Worm (Caenorhabditis elegans) whole organism, young adult: ENCODE data around the gene srh-216.

Source experiments
- D2030.7 ChIP-seq: fragments of 200-800 bp; sonication (Bioruptor generic); IDR thresholded peaks from 2 replicates; pipeline ENCODE4 v1.3.6; 2022; ENCODE audit warnings: missing genetic modification reagents, missing genetic modification characterization, missing compliant biosample characterization
- F10E7.11 ChIP-seq: sonication (generic microtip); optimal IDR thresholded peaks from 2 replicates; lab custom pipeline; 2017; ENCODE audit warnings: mild to moderate bottlenecking, missing genetic modification characterization, moderate library complexity, missing compliant biosample characterization
- F33H1.4 ChIP-seq: fragments of 200-800 bp; sonication (Bioruptor generic); IDR thresholded peaks from 2 replicates; pipeline ENCODE4 v1.3.6; 2022; ENCODE audit warnings: missing genetic modification reagents, missing genetic modification characterization, missing compliant biosample characterization
- F49E8.2 ChIP-seq: sonication (generic microtip); optimal IDR thresholded peaks from 3 replicates; lab custom pipeline; 2017; ENCODE audit warnings: missing genetic modification characterization, mild to moderate bottlenecking, missing compliant biosample characterization, antibody characterized with exemption, moderate library complexity; ENCODE audit not compliant: insufficient read depth
- F52B5.7 ChIP-seq: sonication (generic microtip); optimal IDR thresholded peaks from 2 replicates; lab custom pipeline; 2016; ENCODE audit warnings: mild to moderate bottlenecking, missing genetic modification characterization, missing compliant biosample characterization
- F57A8.1 ChIP-seq: fragments of 200-800 bp; sonication (Bioruptor generic); optimal IDR thresholded peaks from 2 replicates; lab custom pipeline; 2018; ENCODE audit warnings: mild to moderate bottlenecking, missing genetic modification characterization, moderate library complexity, missing compliant biosample characterization
- K11D2.4 ChIP-seq: fragments of 200-800 bp; sonication (Bioruptor generic); IDR thresholded peaks from 2 replicates; pipeline ENCODE4 v1.3.6; 2022; ENCODE audit warnings: missing genetic modification reagents, missing genetic modification characterization, missing compliant biosample characterization
- Y53G8AR.9 ChIP-seq: fragments of 200-800 bp; sonication (Bioruptor generic); conservative IDR thresholded peaks from 2 replicates; pipeline ENCODE4 v1.3.6; 2022; ENCODE audit warnings: missing genetic modification reagents, missing genetic modification characterization, missing compliant biosample characterization
- Y67H2A.10 ChIP-seq: fragments of 200-800 bp; sonication (Bioruptor generic); conservative IDR thresholded peaks from 2 replicates; pipeline ENCODE4 v1.3.6; 2022; ENCODE audit warnings: missing genetic modification reagents, missing genetic modification characterization, missing compliant biosample characterization
- aptf-2 ChIP-seq: fragments of 200-800 bp; sonication (Bioruptor generic); conservative IDR thresholded peaks from 2 replicates; pipeline ENCODE4 v1.3.6; 2022; ENCODE audit warnings: missing genetic modification reagents, missing genetic modification characterization, missing compliant biosample characterization
- aptf-3 ChIP-seq: fragments of 200-800 bp; sonication (Bioruptor generic); IDR thresholded peaks from 2 replicates; pipeline ENCODE4 v1.3.6; 2022; ENCODE audit warnings: missing genetic modification characterization, missing compliant biosample characterization
- atf-7 ChIP-seq: sonication (generic microtip); optimal IDR thresholded peaks from 2 replicates; lab custom pipeline; 2017; ENCODE audit warnings: mild to moderate bottlenecking, missing genetic modification characterization, missing compliant biosample characterization
- attf-5 ChIP-seq: fragments of 200-800 bp; sonication (Bioruptor generic); optimal IDR thresholded peaks from 2 replicates; lab custom pipeline; 2018; ENCODE audit warnings: mild to moderate bottlenecking, missing genetic modification characterization, missing compliant biosample characterization
- attf-6 ChIP-seq: fragments of 200-800 bp; sonication (Bioruptor generic); IDR thresholded peaks from 2 replicates; pipeline ENCODE4 v1.3.6; 2022; ENCODE audit warnings: missing genetic modification reagents, missing genetic modification characterization, missing compliant biosample characterization
- ccch-3 ChIP-seq: fragments of 200-800 bp; sonication (Bioruptor generic); optimal IDR thresholded peaks from 2 replicates; lab custom pipeline; 2018; ENCODE audit warnings: mild to moderate bottlenecking, missing genetic modification characterization, missing compliant biosample characterization
- ceh-100 ChIP-seq: fragments of 200-800 bp; sonication (Bioruptor generic); IDR thresholded peaks from 2 replicates; pipeline ENCODE4 v1.3.6; 2022; ENCODE audit warnings: missing genetic modification reagents, missing genetic modification characterization, missing compliant biosample characterization
- chd-7 ChIP-seq: sonication (generic microtip); optimal IDR thresholded peaks from 2 replicates; lab custom pipeline; 2016; ENCODE audit warnings: mild to moderate bottlenecking, missing genetic modification characterization, moderate library complexity, missing compliant biosample characterization
- dpff-1 ChIP-seq: sonication (generic microtip); optimal IDR thresholded peaks from 2 replicates; lab custom pipeline; 2017; ENCODE audit warnings: mild to moderate bottlenecking, missing genetic modification characterization, missing compliant biosample characterization
- dpl-1 ChIP-seq: fragments of 150-350 bp; optimal IDR thresholded peaks from 2 replicates; lab custom pipeline; 2014; ENCODE audit warnings: missing biosample characterization, missing genetic modification reagents, missing genetic modification characterization
- ekl-4 ChIP-seq: fragments of 200-800 bp; sonication (Bioruptor generic); IDR thresholded peaks from 2 replicates; pipeline ENCODE4 v1.3.6; 2022; ENCODE audit warnings: missing genetic modification reagents, missing genetic modification characterization, missing compliant biosample characterization
- fkh-3 ChIP-seq: sonication (generic microtip); optimal IDR thresholded peaks from 2 replicates; lab custom pipeline; 2016; ENCODE audit warnings: mild to moderate bottlenecking, missing genetic modification characterization, missing compliant biosample characterization
- hmg-1.2 ChIP-seq: fragments of 200-800 bp; sonication (Bioruptor generic); IDR thresholded peaks from 2 replicates; pipeline ENCODE4 v1.3.6; 2022; ENCODE audit warnings: missing genetic modification reagents, missing genetic modification characterization, missing compliant biosample characterization
- hmg-20 ChIP-seq: fragments of 200-800 bp; sonication (Bioruptor generic); IDR thresholded peaks from 2 replicates; pipeline ENCODE4 v1.3.6; 2022; ENCODE audit warnings: missing genetic modification reagents, missing genetic modification characterization, missing compliant biosample characterization
- let-526 ChIP-seq: fragments of 200-800 bp; sonication (Bioruptor generic); IDR thresholded peaks from 2 replicates; pipeline ENCODE4 v1.3.6; 2022; ENCODE audit warnings: missing genetic modification reagents, missing genetic modification characterization, missing compliant biosample characterization
- lin-40 ChIP-seq: sonication (generic microtip); optimal IDR thresholded peaks from 2 replicates; lab custom pipeline; 2016; ENCODE audit warnings: missing genetic modification characterization, mild to moderate bottlenecking, missing compliant biosample characterization, missing genotype, missing genetic modification reagents
- lin-54 ChIP-seq: fragments of 200-800 bp; sonication (Bioruptor generic); optimal IDR thresholded peaks from 2 replicates; lab custom pipeline; 2018; ENCODE audit warnings: mild to moderate bottlenecking, missing genetic modification characterization, missing compliant biosample characterization
- lir-1 ChIP-seq: fragments of 200-800 bp; sonication (Bioruptor generic); conservative IDR thresholded peaks from 2 replicates; pipeline ENCODE4 v1.3.6; 2022; ENCODE audit warnings: missing genetic modification reagents, missing genetic modification characterization, missing compliant biosample characterization
- madf-3 ChIP-seq: fragments of 200-800 bp; sonication (Bioruptor generic); IDR thresholded peaks from 2 replicates; pipeline ENCODE4 v1.3.6; 2022; ENCODE audit warnings: missing genetic modification reagents, missing genetic modification characterization, missing compliant biosample characterization
- madf-6 ChIP-seq: fragments of 200-800 bp; sonication (Bioruptor generic); IDR thresholded peaks from 2 replicates; pipeline ENCODE4 v1.3.6; 2022; ENCODE audit warnings: missing genetic modification reagents, missing genetic modification characterization, missing compliant biosample characterization
- madf-8 ChIP-seq: fragments of 200-800 bp; sonication (Bioruptor generic); conservative IDR thresholded peaks from 2 replicates; pipeline ENCODE4 v1.3.6; 2022; ENCODE audit warnings: missing genetic modification reagents, missing genetic modification characterization, missing compliant biosample characterization
- mel-28 ChIP-seq: sonication (generic microtip); optimal IDR thresholded peaks from 2 replicates; lab custom pipeline; 2016; ENCODE audit warnings: borderline replicate concordance, mild to moderate bottlenecking, missing genetic modification characterization, missing compliant biosample characterization
- mxl-1 ChIP-seq: sonication (generic microtip); optimal IDR thresholded peaks from 2 replicates; lab custom pipeline; 2016; ENCODE audit warnings: missing genetic modification characterization, missing compliant biosample characterization
- pha-4 ChIP-seq: fragments of 150-350 bp; sonication (generic microtip); optimal IDR thresholded peaks from 2 replicates; lab custom pipeline; 2014; ENCODE audit warnings: missing biosample characterization, missing genetic modification reagents, missing genetic modification characterization
- repo-1 ChIP-seq: sonication (generic microtip); optimal IDR thresholded peaks from 2 replicates; lab custom pipeline; 2017; ENCODE audit warnings: mild to moderate bottlenecking, missing genetic modification characterization, missing compliant biosample characterization
- sdz-38 ChIP-seq: sonication (generic microtip); optimal IDR thresholded peaks from 2 replicates; lab custom pipeline; 2016; ENCODE audit warnings: missing genotype, missing genetic modification characterization, missing compliant biosample characterization
- snpc-1.3 ChIP-seq: sonication (generic microtip); optimal IDR thresholded peaks from 2 replicates; lab custom pipeline; 2017; ENCODE audit warnings: missing genetic modification characterization, mild to moderate bottlenecking, missing compliant biosample characterization, antibody characterized with exemption, moderate library complexity, missing genotype, missing genetic modification reagents; ENCODE audit not compliant: insufficient read depth
- snpc-3.4 ChIP-seq: sonication (generic microtip); optimal IDR thresholded peaks from 2 replicates; lab custom pipeline; 2017; ENCODE audit warnings: missing genetic modification characterization, mild to moderate bottlenecking, missing compliant biosample characterization, antibody characterized with exemption, moderate library complexity, missing genotype, missing genetic modification reagents
- somi-1 ChIP-seq: fragments of 200-800 bp; sonication (Bioruptor generic); optimal IDR thresholded peaks from 2 replicates; lab custom pipeline; 2018; ENCODE audit warnings: mild to moderate bottlenecking, missing genetic modification characterization, missing compliant biosample characterization
- tbp1 ChIP-seq: fragments of 200-800 bp; sonication (Bioruptor generic); optimal IDR thresholded peaks from 2 replicates; lab custom pipeline; 2018; ENCODE audit warnings: mild to moderate bottlenecking, missing genetic modification characterization, missing compliant biosample characterization
- tbx-9 ChIP-seq: sonication (generic microtip); optimal IDR thresholded peaks from 2 replicates; lab custom pipeline; 2016; ENCODE audit warnings: borderline replicate concordance, missing genetic modification characterization, inconsistent platforms, missing compliant biosample characterization
- tlf-1 ChIP-seq: fragments of 200-800 bp; sonication (Bioruptor generic); optimal IDR thresholded peaks from 2 replicates; lab custom pipeline; 2018; ENCODE audit warnings: mild to moderate bottlenecking, missing genetic modification characterization, missing compliant biosample characterization
- xnd-1 ChIP-seq: sonication (generic microtip); optimal IDR thresholded peaks from 2 replicates; lab custom pipeline; 2016; ENCODE audit warnings: missing genotype, missing genetic modification reagents, missing genetic modification characterization, missing compliant biosample characterization
- ztf-18 ChIP-seq: sonication (generic microtip); optimal IDR thresholded peaks from 2 replicates; lab custom pipeline; 2016; ENCODE audit warnings: missing genotype, mild to moderate bottlenecking, missing genetic modification characterization, missing compliant biosample characterization
- ztf-26 ChIP-seq: sonication (generic microtip); optimal IDR thresholded peaks from 2 replicates; lab custom pipeline; 2017; ENCODE audit warnings: missing genetic modification characterization, missing compliant biosample characterization
- ztf-28 ChIP-seq: fragments of 200-800 bp; sonication (Bioruptor generic); IDR thresholded peaks from 2 replicates; pipeline ENCODE4 v1.3.6; 2022; ENCODE audit warnings: missing genetic modification reagents, missing genetic modification characterization, missing compliant biosample characterization
- ztf-6 ChIP-seq: fragments of 200-800 bp; sonication (Bioruptor generic); IDR thresholded peaks from 2 replicates; pipeline ENCODE4 v1.3.6; 2022; ENCODE audit warnings: missing genetic modification reagents, missing genetic modification characterization, missing compliant biosample characterization

Gene srh-216

ce11 chrV:16794828-16795354 is 32.5 kb downstream of the srh-216 start, which contains the start of the genes ctps-1 and pus-1 (continued):
- TF ChIP-seq snpc-3.4 (tag; lab: Kevin White, UChicago) (peak; percentile 72), Y53G8AR.9 (GFP tag; lab: Robert Waterston, UW) (0 out of 2 replicates have a peak, but pooled peaks have one; percentile 66), lin-40 (tag; lab: Kevin White, UChicago) (peak; percentile 69), mel-28 (tag; lab: Kevin White, UChicago) (no peak), F57A8.1 (GFP tag; lab: Kevin White, UChicago) (no peak), lir-1 (GFP tag; lab: Robert Waterston, UW) (0 out of 2 replicates have a peak, but pooled peaks have one; percentile 41), ekl-4 (GFP tag; lab: Robert Waterston, UW) (peak; percentile 44; the same call in 1 of the 2 replicates), ceh-100 (0 out of 2 replicates have a peak, but pooled peaks have one; percentile 21), dpl-1 (GFP tag; lab: Kevin White, UChicago) (peak; percentile 57), tbx-9 (tag; lab: Kevin White, UChicago) (no peak), aptf-3 (no peak), repo-1 (tag; lab: Kevin White, UChicago) (peak; percentile 9), D2030.7 (GFP tag; lab: Robert Waterston, UW) (peak; percentile 72), lin-54 (peak; percentile 77), ztf-26 (tag; lab: Kevin White, UChicago) (no peak), F49E8.2 (tag; lab: Kevin White, UChicago) (peak; percentile 38), chd-7 (no peak), madf-3 (GFP tag; lab: Robert Waterston, UW) (0 out of 2 replicates have a peak, but pooled peaks have one; percentile 56), tlf-1 (peak; percentile 16), atf-7 (tag; lab: Kevin White, UChicago) (no peak), snpc-1.3 (no peak), hmg-1.2 (GFP tag; lab: Robert Waterston, UW) (peak; percentile 23; the same call in 1 of the 2 replicates), let-526 (no peak), attf-5 (GFP tag; lab: Kevin White, UChicago) (peak; percentile 8), madf-8 (GFP tag; lab: Robert Waterston, UW) (peak; percentile 71), K11D2.4 (GFP tag; lab: Robert Waterston, UW) (0 out of 2 replicates have a peak, but pooled peaks have one; percentile 22), fkh-3 (tag; lab: Kevin White, UChicago) (no peak)

ce11 chrV:16794079-16794478 is 33.3 kb downstream of the srh-216 start:
- TF ChIP-seq lir-1 (GFP tag; lab: Robert Waterston, UW) (no peak), dpff-1 (no peak), Y67H2A.10 (no peak), aptf-2 (no peak), ztf-28 (GFP tag; lab: Robert Waterston, UW) (no peak), F10E7.11 (tag; lab: Kevin White, UChicago) (no peak), mxl-1 (tag; lab: Kevin White, UChicago) (no peak), F52B5.7 (tag; lab: Kevin White, UChicago) (no peak), ztf-26 (tag; lab: Kevin White, UChicago) (no peak), pha-4 (no peak)
- TF ChIP-seq, all 124 proteins: peak for 0

ce11 chrV:16793312-16793711 is 34.1 kb downstream of the srh-216 start:
- no peak for TF ChIP-seq hmg-20
- no peak for TF ChIP-seq fkh-3 (tag; lab: Kevin White, UChicago)
- TF ChIP-seq attf-6: peak; percentile 43; the same call in 1 of the 2 replicates
- TF ChIP-seq ztf-6: no peak
- TF ChIP-seq dpl-1 (GFP tag; lab: Kevin White, UChicago): peak; percentile 35
- no peak for TF ChIP-seq aptf-2
- no peak for TF ChIP-seq sdz-38 (tag; lab: Kevin White, UChicago)
- peak; percentile 48; the same call in 1 of the 2 replicates for TF ChIP-seq madf-6 (GFP tag; lab: Robert Waterston, UW)
- TF ChIP-seq ccch-3 (GFP tag; lab: Kevin White, UChicago): no peak
- TF ChIP-seq ztf-18 (tag; lab: Kevin White, UChicago): peak; percentile 48
- TF ChIP-seq somi-1 (GFP tag; lab: Kevin White, UChicago): no peak
- peak; percentile 17 for TF ChIP-seq tbp1 (GFP tag; lab: Kevin White, UChicago)
- peak; percentile 69 for TF ChIP-seq F33H1.4
- TF ChIP-seq F10E7.11 (tag; lab: Kevin White, UChicago): no peak
- no peak for TF ChIP-seq xnd-1 (tag; lab: Kevin White, UChicago)
